Worm (Caenorhabditis elegans) whole organism, L2 larva: ENCODE results near the gene lgc-45.
A peak's percentile ranks its signal among the peaks of the same experiment; 100 is the strongest.

Experiments
- C34F6.9 ChIP-seq: fragments of 150-350 bp; optimal IDR thresholded peaks from 2 replicates; lab custom pipeline; 2014; ENCODE audit warnings: missing biosample characterization, missing genetic modification characterization
- F13H6.1 ChIP-seq: sonication (generic microtip); optimal IDR thresholded peaks from 2 replicates; lab custom pipeline; 2016; ENCODE audit warnings: missing genetic modification characterization, missing compliant biosample characterization
- R02D3.7 ChIP-seq: fragments of 150-350 bp; optimal IDR thresholded peaks from 2 replicates; lab custom pipeline; 2014; ENCODE audit warnings: missing biosample characterization, missing genetic modification characterization
- Y55F3AM.14 ChIP-seq: fragments of 200-800 bp; sonication (Bioruptor generic); optimal IDR thresholded peaks from 2 replicates; lab custom pipeline; 2018; ENCODE audit warnings: mild to moderate bottlenecking, missing genetic modification characterization, missing compliant biosample characterization
- ZK546.5 ChIP-seq: sonication (generic microtip); optimal IDR thresholded peaks from 2 replicates; lab custom pipeline; 2017; ENCODE audit warnings: missing biosample characterization, missing genetic modification characterization
- ama-1 ChIP-seq: fragments of 150-350 bp; optimal IDR thresholded peaks from 2 replicates; lab custom pipeline; 2018; ENCODE audit warnings: inconsistent platforms
- blmp-1 ChIP-seq: sonication (generic microtip); optimal IDR thresholded peaks from 2 replicates; lab custom pipeline; 2017; ENCODE audit warnings: missing genetic modification characterization, mild to moderate bottlenecking, missing compliant biosample characterization, antibody characterized with exemption, moderate library complexity; ENCODE audit not compliant: insufficient read depth
- ceh-16 ChIP-seq: fragments of 150-350 bp; optimal IDR thresholded peaks from 2 replicates; lab custom pipeline; 2014; ENCODE audit warnings: missing biosample characterization, missing genetic modification characterization
- ceh-82 ChIP-seq: fragments of 150-350 bp; optimal IDR thresholded peaks from 2 replicates; lab custom pipeline; 2014; ENCODE audit warnings: missing biosample characterization, missing genetic modification characterization
- crh-2 ChIP-seq: sonication (generic microtip); optimal IDR thresholded peaks from 2 replicates; lab custom pipeline; 2017; ENCODE audit warnings: missing biosample characterization, missing genetic modification characterization
- egl-27 ChIP-seq: sonication (generic microtip); optimal IDR thresholded peaks from 3 replicates; lab custom pipeline; 2017; ENCODE audit warnings: missing biosample characterization, missing genetic modification reagents, missing genetic modification characterization
- elt-1 ChIP-seq: fragments of 150-350 bp; optimal IDR thresholded peaks from 2 replicates; lab custom pipeline; 2014; ENCODE audit warnings: missing biosample characterization, missing genetic modification characterization
- elt-3 ChIP-seq: sonication (generic microtip); optimal IDR thresholded peaks from 2 replicates; lab custom pipeline; 2017; ENCODE audit warnings: missing biosample characterization, missing genetic modification characterization
- fos-1 ChIP-seq: fragments of 150-350 bp; optimal IDR thresholded peaks from 2 replicates; lab custom pipeline; 2014; ENCODE audit warnings: missing biosample characterization, missing genetic modification characterization
- gmeb-1 ChIP-seq: fragments of 150-350 bp; optimal IDR thresholded peaks from 2 replicates; lab custom pipeline; 2014; ENCODE audit warnings: missing biosample characterization, missing genetic modification characterization
- lin-11 ChIP-seq: fragments of 150-350 bp; sonication (generic microtip); optimal IDR thresholded peaks from 2 replicates; lab custom pipeline; 2014; ENCODE audit warnings: missing biosample characterization, missing genetic modification characterization, inconsistent platforms, mixed read lengths
- lin-13 ChIP-seq: fragments of 150-350 bp; optimal IDR thresholded peaks from 2 replicates; lab custom pipeline; 2014; ENCODE audit warnings: missing biosample characterization, missing genetic modification reagents, missing genetic modification characterization
- lin-39 ChIP-seq: fragments of 150-350 bp; optimal IDR thresholded peaks from 2 replicates; lab custom pipeline; 2014; ENCODE audit warnings: missing biosample characterization, missing genetic modification reagents, missing genetic modification characterization
- lsy-2 ChIP-seq, 2 experiments: fragments of 150-350 bp in 1 of 2; sonication (generic microtip) in 1 of 2; optimal IDR thresholded peaks; 2 replicates each; lab custom pipeline; 2014 to 2017; ENCODE audit warnings: missing biosample characterization in 2 of 2, missing genetic modification characterization in 2 of 2
- mab-5 ChIP-seq: fragments of 150-350 bp; optimal IDR thresholded peaks from 2 replicates; lab custom pipeline; 2014; ENCODE audit warnings: missing biosample characterization, missing genetic modification characterization
- mbf-1 ChIP-seq: sonication (generic microtip); optimal IDR thresholded peaks from 2 replicates; lab custom pipeline; 2017; ENCODE audit warnings: missing biosample characterization, missing genetic modification characterization
- mdl-1 ChIP-seq, 2 experiments: fragments of 150-350 bp in 1 of 2; sonication (generic microtip) in 1 of 2; optimal IDR thresholded peaks; 2 replicates each; lab custom pipeline; 2017; ENCODE audit warnings: missing biosample characterization in 2 of 2, missing genetic modification characterization in 2 of 2
- nhr-10 ChIP-seq: sonication (generic microtip); optimal IDR thresholded peaks from 2 replicates; lab custom pipeline; 2017; ENCODE audit warnings: missing biosample characterization, missing genetic modification characterization
- nhr-11 ChIP-seq: fragments of 150-350 bp; optimal IDR thresholded peaks from 2 replicates; lab custom pipeline; 2014; ENCODE audit warnings: missing biosample characterization, missing genetic modification characterization
- nhr-12 ChIP-seq: fragments of 150-350 bp; optimal IDR thresholded peaks from 2 replicates; lab custom pipeline; 2014; ENCODE audit warnings: missing biosample characterization, missing genetic modification characterization
- nhr-129 ChIP-seq: fragments of 150-350 bp; optimal IDR thresholded peaks from 2 replicates; lab custom pipeline; 2014; ENCODE audit warnings: missing biosample characterization, missing genetic modification characterization
- nhr-21 ChIP-seq: fragments of 150-350 bp; optimal IDR thresholded peaks from 2 replicates; lab custom pipeline; 2014; ENCODE audit warnings: missing biosample characterization, missing genetic modification characterization
- nhr-23 ChIP-seq: fragments of 150-350 bp; optimal IDR thresholded peaks from 2 replicates; lab custom pipeline; 2014; ENCODE audit warnings: missing biosample characterization, missing genetic modification reagents, missing genetic modification characterization
- nhr-237 ChIP-seq: fragments of 150-350 bp; optimal IDR thresholded peaks from 2 replicates; lab custom pipeline; 2014; ENCODE audit warnings: missing biosample characterization, missing genetic modification characterization
- nhr-25 ChIP-seq: fragments of 150-350 bp; sonication (generic microtip); optimal IDR thresholded peaks from 3 replicates; lab custom pipeline; 2014; ENCODE audit warnings: missing biosample characterization, missing genetic modification characterization
- nhr-6 ChIP-seq: fragments of 150-350 bp; optimal IDR thresholded peaks from 2 replicates; lab custom pipeline; 2014; ENCODE audit warnings: missing biosample characterization, missing genetic modification characterization
- nhr-77 ChIP-seq: fragments of 150-350 bp; optimal IDR thresholded peaks from 2 replicates; lab custom pipeline; 2014; ENCODE audit warnings: missing biosample characterization, missing genetic modification characterization
- peb-1 ChIP-seq: fragments of 150-350 bp; optimal IDR thresholded peaks from 2 replicates; lab custom pipeline; 2014; ENCODE audit warnings: missing biosample characterization, missing genetic modification characterization
- sem-4 ChIP-seq: fragments of 150-350 bp; optimal IDR thresholded peaks from 2 replicates; lab custom pipeline; 2014; ENCODE audit warnings: missing biosample characterization, missing genetic modification reagents, missing genetic modification characterization
- skn-1 ChIP-seq: sonication (generic microtip); optimal IDR thresholded peaks from 2 replicates; lab custom pipeline; 2017; ENCODE audit warnings: missing biosample characterization, missing genetic modification characterization
- sma-3 ChIP-seq: sonication (generic microtip); optimal IDR thresholded peaks from 2 replicates; lab custom pipeline; 2016; ENCODE audit warnings: missing genetic modification reagents, missing genetic modification characterization, missing compliant biosample characterization
- sma-9 ChIP-seq, 2 experiments: fragments of 150-350 bp in 1 of 2; sonication (generic microtip) in 1 of 2; optimal IDR thresholded peaks; 2 replicates each; lab custom pipeline; 2014 to 2016; ENCODE audit warnings: missing genetic modification characterization in 2 of 2, mild to moderate bottlenecking in 1 of 2, missing biosample characterization in 1 of 2, missing compliant biosample characterization in 1 of 2, missing genetic modification reagents in 1 of 2, moderate library complexity in 1 of 2
- snpc-4 ChIP-seq: fragments of 150-350 bp; optimal IDR thresholded peaks from 2 replicates; lab custom pipeline; 2014; ENCODE audit warnings: missing biosample characterization, missing genetic modification characterization
- unc-39 ChIP-seq: fragments of 150-350 bp; optimal IDR thresholded peaks from 2 replicates; lab custom pipeline; 2014; ENCODE audit warnings: missing biosample characterization, missing genetic modification characterization
- unc-55 ChIP-seq: fragments of 150-350 bp; sonication (generic microtip); optimal IDR thresholded peaks from 3 replicates; lab custom pipeline; 2014; ENCODE audit warnings: missing biosample characterization, missing genetic modification reagents, missing genetic modification characterization
- unc-62 ChIP-seq: fragments of 150-350 bp; optimal IDR thresholded peaks from 2 replicates; lab custom pipeline; 2014; ENCODE audit warnings: missing biosample characterization, missing genetic modification reagents, missing genetic modification characterization
- zag-1 ChIP-seq: fragments of 150-350 bp; optimal IDR thresholded peaks from 2 replicates; lab custom pipeline; 2014; ENCODE audit warnings: missing biosample characterization, missing genetic modification characterization
- ztf-1 ChIP-seq: fragments of 200-800 bp; sonication (Bioruptor generic); conservative IDR thresholded peaks from 2 replicates; pipeline ENCODE4 v1.3.6; 2022; ENCODE audit warnings: missing genetic modification characterization, missing compliant biosample characterization
- ztf-11 ChIP-seq: sonication (generic microtip); optimal IDR thresholded peaks from 2 replicates; lab custom pipeline; 2017; ENCODE audit warnings: missing biosample characterization, missing genetic modification characterization
- ztf-4 ChIP-seq: fragments of 150-350 bp; optimal IDR thresholded peaks from 2 replicates; lab custom pipeline; 2014; ENCODE audit warnings: missing biosample characterization, missing genetic modification characterization

lgc-45 gene

DNA sequence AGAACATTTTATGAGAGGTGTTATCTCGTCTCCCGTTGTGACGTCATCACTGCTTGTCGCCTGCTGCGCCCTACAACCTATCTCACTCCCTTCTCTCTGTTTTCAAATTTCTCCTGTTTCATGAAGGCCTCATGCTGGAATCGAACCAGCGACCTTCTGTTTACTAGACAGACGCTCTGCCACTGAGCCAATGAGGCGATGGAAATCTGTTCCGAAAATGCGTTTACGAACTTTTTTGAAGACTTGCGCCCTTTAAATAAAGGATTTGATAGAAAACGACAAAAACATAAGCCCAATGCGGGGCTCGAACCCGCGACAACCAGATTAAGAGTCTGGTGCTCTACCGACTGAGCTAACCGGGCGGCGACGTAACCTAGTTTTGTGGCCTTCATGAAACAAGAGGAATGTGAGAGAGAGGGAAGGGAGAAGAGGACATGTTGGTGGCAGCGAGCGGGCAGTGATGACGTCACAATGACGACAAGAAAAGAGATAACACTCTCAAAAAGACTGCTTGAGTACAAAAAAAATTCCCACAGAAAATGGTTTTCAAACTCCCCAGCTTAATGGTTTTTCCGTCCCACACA is 38.2 kb upstream of the lgc-45 start, which contains the start of gene clec-126:
TSS of gene clec-126 (plus strand) at position 534 of the 584 bp plus-strand sequence.
- TF ChIP-seq nhr-77 (tag; lab: Kevin White, UChicago) (no peak), lsy-2 (tag; optimal IDR thresholded peaks at IDR 0.05; lab: Kevin White, UChicago) (peak; percentile 21 to 84), nhr-129 (tag; lab: Kevin White, UChicago) (peak; percentile 86), skn-1 (tag; lab: Kevin White, UChicago) (no peak), lin-11 (no peak), nhr-10 (tag; lab: Kevin White, UChicago) (no peak), unc-55 (GFP tag; lab: Kevin White, UChicago) (peak; percentile 44), mab-5 (peak; percentile 41), nhr-21 (peak; percentile 80), ztf-11 (tag; lab: Kevin White, UChicago) (no peak), nhr-11 (tag; lab: Kevin White, UChicago) (peak; percentile 54), fos-1 (tag; lab: Kevin White, UChicago) (peak; percentile 77), peb-1 (no peak), Y55F3AM.14 (peak; percentile 52), ceh-82 (tag; lab: Kevin White, UChicago) (no peak), ztf-4 (tag; lab: Kevin White, UChicago) (peak; percentile 21), egl-27 (tag; lab: Kevin White, UChicago) (peak; percentile 48), zag-1 (tag; lab: Kevin White, UChicago) (peak; percentile 15), unc-39 (tag; lab: Kevin White, UChicago) (no peak), snpc-4 (tag; lab: Kevin White, UChicago) (peak; percentile 32), nhr-23 (no peak), sma-3 (GFP tag; lab: Kevin White, UChicago) (peak; percentile 81), elt-1 (tag; lab: Kevin White, UChicago) (no peak), nhr-25 (peak; percentile 12), ceh-16 (tag; lab: Kevin White, UChicago) (peak; percentile 2), F13H6.1 (tag; lab: Kevin White, UChicago) (peak; percentile 66), mbf-1 (tag; lab: Kevin White, UChicago) (no peak), gmeb-1 (tag; lab: Kevin White, UChicago) (peak; percentile 72), crh-2 (tag; lab: Kevin White, UChicago) (peak; percentile 81), C34F6.9 (tag; lab: Kevin White, UChicago) (peak; percentile 71), lin-13 (GFP tag; lab: Kevin White, UChicago) (peak; percentile 81)

DNA sequence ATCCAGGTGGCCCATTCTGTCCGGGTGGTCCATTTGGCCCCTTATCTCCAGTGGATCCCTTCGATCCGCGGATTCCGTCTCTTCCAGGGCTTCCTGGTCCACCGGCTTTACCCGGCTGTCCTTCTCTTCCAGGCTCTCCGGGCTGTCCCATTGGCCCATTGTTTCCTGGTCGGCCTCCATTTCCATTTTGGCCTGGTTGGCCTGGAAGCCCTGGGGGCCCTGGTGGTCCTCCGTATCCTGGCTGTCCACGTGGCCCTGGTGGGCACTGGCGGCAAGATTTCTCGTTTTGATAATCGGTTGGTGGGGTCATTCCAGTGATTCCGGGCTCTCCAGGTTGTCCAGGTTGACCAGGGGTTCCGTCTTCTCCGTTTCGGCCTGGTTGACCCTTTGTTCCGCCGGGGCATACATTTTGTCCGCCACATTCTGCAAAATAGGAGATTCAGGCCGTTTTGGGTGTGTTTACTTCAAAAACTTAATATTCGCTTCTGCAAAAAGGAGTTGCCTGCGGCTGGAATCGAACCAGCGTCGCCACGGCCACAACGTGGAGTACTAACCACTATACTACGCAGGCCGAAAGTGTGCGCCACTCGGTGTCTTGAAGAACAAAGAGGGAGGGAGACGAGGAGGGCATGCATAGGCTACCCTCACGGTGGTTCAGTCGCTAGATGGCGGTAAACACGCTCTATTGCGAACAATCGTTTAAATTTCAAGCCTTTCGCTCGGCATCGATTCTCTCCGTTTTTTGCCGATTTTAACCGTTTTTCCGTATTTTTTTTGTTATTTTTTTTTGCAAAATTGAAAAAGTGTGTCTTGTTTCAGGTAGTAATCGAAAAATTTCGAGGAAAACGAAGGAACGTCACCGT is 36.1 kb upstream of the lgc-45 start, which contains the start of gene W09G10.9:
TSS of gene W09G10.9 (plus strand) at position 813 of the 863 bp plus-strand sequence.
- TF ChIP-seq nhr-10 (tag; lab: Kevin White, UChicago) (no peak), snpc-4 (tag; lab: Kevin White, UChicago) (no peak), unc-62 (GFP tag; lab: Kevin White, UChicago) (no peak), nhr-12 (no peak), elt-3 (tag; lab: Kevin White, UChicago) (no peak), Y55F3AM.14 (no peak), nhr-21 (no peak), mdl-1 (tag; optimal IDR thresholded peaks at IDR 0.05; lab: Kevin White, UChicago) (no peak), unc-39 (tag; lab: Kevin White, UChicago) (no peak), mbf-1 (tag; lab: Kevin White, UChicago) (no peak), nhr-25 (peak; percentile 15), nhr-11 (tag; lab: Kevin White, UChicago) (no peak), ceh-16 (tag; lab: Kevin White, UChicago) (peak; percentile 24), nhr-6 (no peak), crh-2 (tag; lab: Kevin White, UChicago) (peak; percentile 60), ztf-4 (tag; lab: Kevin White, UChicago) (no peak), ZK546.5 (tag; lab: Kevin White, UChicago) (no peak), skn-1 (tag; lab: Kevin White, UChicago) (no peak), blmp-1 (tag; lab: Kevin White, UChicago) (no peak), unc-55 (GFP tag; lab: Kevin White, UChicago) (peak; percentile 60), lin-11 (peak; percentile 12), R02D3.7 (tag; lab: Kevin White, UChicago) (no peak), nhr-77 (tag; lab: Kevin White, UChicago) (no peak), fos-1 (tag; lab: Kevin White, UChicago) (peak; percentile 53), gmeb-1 (tag; lab: Kevin White, UChicago) (no peak), ztf-1 (GFP tag; lab: Robert Waterston, UW) (no peak), lsy-2 (tag; optimal IDR thresholded peaks at IDR 0.05; lab: Kevin White, UChicago) (peak; percentile 74 to 78), sem-4 (no peak), nhr-237 (no peak), C34F6.9 (tag; lab: Kevin White, UChicago) (peak; percentile 39), zag-1 (tag; lab: Kevin White, UChicago) (peak; percentile 64), egl-27 (tag; lab: Kevin White, UChicago) (no peak), sma-9 (GFP tag; optimal IDR thresholded peaks at IDR 0.05; lab: Kevin White, UChicago) (peak; percentile 62), sma-9 (tag; optimal IDR thresholded peaks at IDR 0.05; lab: Kevin White, UChicago) (no peak), ceh-82 (tag; lab: Kevin White, UChicago) (no peak), lin-39 (tag; lab: Kevin White, UChicago) (no peak), mab-5 (no peak), F13H6.1 (tag; lab: Kevin White, UChicago) (peak; percentile 45), ama-1 (lab: Kevin White, UChicago) (no peak), peb-1 (no peak)
